Fruit fly (Drosophila melanogaster): ENCODE data around the gene CG5162.
A peak's percentile ranks its signal among the peaks of the same experiment; 100 is the strongest.

CG5162 gene

dm6 chrX:17175558-17176189 is 39.4 kb upstream of the CG5162 start (continued):
- peak in 1 of 2 experiments; percentile 6 for TF ChIP-seq Hr51 (GFP tag; optimal IDR thresholded peaks at IDR 0.05)
- TF ChIP-seq CG12071 (GFP tag; optimal IDR thresholded peaks at IDR 0.05) = no peak
- no peak for TF ChIP-seq CG2889 (GFP tag; IDR thresholded peaks at IDR 0.05)
- peak; percentile 12 for TF ChIP-seq chn (GFP tag; optimal IDR thresholded peaks at IDR 0.05)
- TF ChIP-seq Mad (GFP tag; optimal IDR thresholded peaks at IDR 0.05) = peak; percentile 36
- TF ChIP-seq Camta (GFP tag; optimal IDR thresholded peaks at IDR 0.05) = no peak
- no peak for TF ChIP-seq Gsc (GFP tag; IDR thresholded peaks at IDR 0.05)
- peak; percentile 54 for TF ChIP-seq CG33213 (GFP tag; optimal IDR thresholded peaks at IDR 0.05)
- TF ChIP-seq D (optimal IDR thresholded peaks at IDR 0.05) = no peak
- peak; percentile 9 for TF ChIP-seq D (GFP tag; optimal IDR thresholded peaks at IDR 0.05)
- no peak for TF ChIP-seq toy (GFP tag; IDR thresholded peaks at IDR 0.05)
- TF ChIP-seq exex (tag; optimal IDR thresholded peaks at IDR 0.05) = no peak
- TF ChIP-seq pros (GFP tag; optimal IDR thresholded peaks at IDR 0.05) = no peak
- TF ChIP-seq CG12155 (GFP tag; optimal IDR thresholded peaks at IDR 0.05) = peak; percentile 1
- TF ChIP-seq CG4328 (GFP tag; optimal IDR thresholded peaks at IDR 0.05) = no peak
- TF ChIP-seq bab2 (GFP tag; optimal IDR thresholded peaks at IDR 0.05) = no peak
- TF ChIP-seq Dad (GFP tag; optimal IDR thresholded peaks at IDR 0.05) = no peak
- TF ChIP-seq fru (optimal IDR thresholded peaks at IDR 0.05) = no peak
- no peak for TF ChIP-seq CG2875 (GFP tag; optimal IDR thresholded peaks at IDR 0.05)
- no peak for TF ChIP-seq CG4707 (GFP tag; optimal IDR thresholded peaks at IDR 0.05)
- no peak for TF ChIP-seq jumu (GFP tag; optimal IDR thresholded peaks at IDR 0.05)
- no peak for TF ChIP-seq bowl (GFP tag; IDR thresholded peaks at IDR 0.05)
- no peak for TF ChIP-seq zfh2 (GFP tag; optimal IDR thresholded peaks at IDR 0.05)
- no peak for TF ChIP-seq Atf6 (GFP tag; IDR thresholded peaks at IDR 0.05)
- TF ChIP-seq Doc3 (GFP tag; IDR thresholded peaks at IDR 0.05; ENCODE audit: partially characterized antibody) = no peak
- no peak for TF ChIP-seq h (optimal IDR thresholded peaks at IDR 0.05)
- TF ChIP-seq fd102C (GFP tag; optimal IDR thresholded peaks at IDR 0.05) = no peak
- no peak for TF ChIP-seq CG3065 (GFP tag; optimal IDR thresholded peaks at IDR 0.05)
- TF ChIP-seq B-H1 (GFP tag; IDR thresholded peaks at IDR 0.05) = no peak; the same call in 2 of the 3 replicates
- no peak for TF ChIP-seq twi (tag; optimal IDR thresholded peaks at IDR 0.05)
- TF ChIP-seq Usf (GFP tag; optimal IDR thresholded peaks at IDR 0.05) = no peak
- TF ChIP-seq sqz (GFP tag; optimal IDR thresholded peaks at IDR 0.05) = no peak
- TF ChIP-seq ase (GFP tag; IDR thresholded peaks at IDR 0.05) = no peak
- TF ChIP-seq CG15011 (GFP tag; optimal IDR thresholded peaks at IDR 0.05) = no peak
- no peak for TF ChIP-seq Jarid2 (GFP tag; optimal IDR thresholded peaks at IDR 0.05)
- TF ChIP-seq CG7271 (tag; optimal IDR thresholded peaks at IDR 0.05) = no peak
- TF ChIP-seq tx (GFP tag; optimal IDR thresholded peaks at IDR 0.05) = peak; percentile 4
- no peak for TF ChIP-seq pho (GFP tag; optimal IDR thresholded peaks at IDR 0.05)
- peak; percentile 90 for TF ChIP-seq Ets65A (GFP tag)
- no peak for TF ChIP-seq Aef1 (GFP tag; IDR thresholded peaks at IDR 0.05)
- TF ChIP-seq CG4424 (GFP tag; optimal IDR thresholded peaks at IDR 0.05) = peak; percentile 9
- no peak for TF ChIP-seq tap (tag; optimal IDR thresholded peaks at IDR 0.05)
- no peak for TF ChIP-seq CG18262 (tag; optimal IDR thresholded peaks at IDR 0.05)
- peak; percentile 68; the same call in 1 of the 3 replicates for TF ChIP-seq Dbx (GFP tag; IDR thresholded peaks at IDR 0.05)
- TF ChIP-seq CG1602 (GFP tag; optimal IDR thresholded peaks at IDR 0.05) = no peak
- peak; percentile 8 for TF ChIP-seq gfzf (GFP tag; optimal IDR thresholded peaks at IDR 0.05)
- no peak for TF ChIP-seq ftz-f1 (GFP tag; optimal IDR thresholded peaks at IDR 0.05)
- no peak for TF ChIP-seq CG34376 (GFP tag; optimal IDR thresholded peaks at IDR 0.05)
- no peak for TF ChIP-seq E2f2 (GFP tag; IDR thresholded peaks at IDR 0.05)
- TF ChIP-seq vnd (GFP tag; IDR thresholded peaks at IDR 0.05; ENCODE audit: partially characterized antibody) = no peak
- TF ChIP-seq MBD-R2 (GFP tag; IDR thresholded peaks at IDR 0.05) = no peak
- TF ChIP-seq Doc2 (GFP tag; IDR thresholded peaks at IDR 0.05) = no peak
